Fruit fly (Drosophila melanogaster) whole organism, embryonic: Measurements from ENCODE around the gene Tmem214.

ENCODE experiments used
- ATbp ChIP-seq: fragments of 200-800 bp; sonication (Bioruptor generic); optimal IDR thresholded peaks from 2 replicates; lab custom pipeline; 2017; ENCODE audit warnings: missing biosample characterization, mild to moderate bottlenecking, missing genetic modification characterization, missing genetic modification reagents
- Abd-B ChIP-seq: fragments of 200-800 bp; sonication (Bioruptor generic); optimal IDR thresholded peaks from 2 replicates; lab custom pipeline; 2018; ENCODE audit warnings: missing biosample characterization, mild to moderate bottlenecking, missing genetic modification characterization, moderate library complexity
- B-H2 ChIP-seq: fragments of 200-800 bp; sonication (Bioruptor generic); optimal IDR thresholded peaks from 2 replicates; lab custom pipeline; 2018; ENCODE audit warnings: missing biosample characterization, mild to moderate bottlenecking, missing genetic modification characterization
- Bgb ChIP-seq: fragments of 200-800 bp; sonication (Bioruptor generic); IDR thresholded peaks from 2 replicates; pipeline ENCODE4 v1.3.6; 2022; ENCODE audit warnings: missing biosample characterization, missing genetic modification characterization; ENCODE audit not compliant: partially characterized antibody
- CG10267 ChIP-seq: fragments of 200-800 bp; sonication (Bioruptor generic); optimal IDR thresholded peaks from 2 replicates; lab custom pipeline; 2018; ENCODE audit warnings: missing biosample characterization, mild to moderate bottlenecking, missing genetic modification characterization, moderate library complexity
- CG1233 ChIP-seq: fragments of 200-800 bp; sonication (Bioruptor generic); optimal IDR thresholded peaks from 4 replicates; lab custom pipeline; 2018; ENCODE audit warnings: missing biosample characterization, mild to moderate bottlenecking, missing genetic modification characterization
- CG13123 ChIP-seq: fragments of 200-800 bp; sonication (Bioruptor generic); optimal IDR thresholded peaks from 2 replicates; lab custom pipeline; 2016; ENCODE audit warnings: missing biosample characterization, missing genetic modification characterization
- CG14965 ChIP-seq: fragments of 200-800 bp; sonication (Bioruptor generic); optimal IDR thresholded peaks from 2 replicates; lab custom pipeline; 2016; ENCODE audit warnings: missing biosample characterization, missing genetic modification characterization, borderline replicate concordance
- CG16813 ChIP-seq: fragments of 200-800 bp; sonication (Bioruptor generic); IDR thresholded peaks from 3 replicates; pipeline ENCODE4 v1.3.6; 2022; ENCODE audit warnings: missing biosample characterization, missing genetic modification characterization; ENCODE audit not compliant: partially characterized antibody
- CG17359 ChIP-seq: fragments of 200-800 bp; sonication (Bioruptor generic); optimal IDR thresholded peaks from 3 replicates; lab custom pipeline; 2018; ENCODE audit warnings: missing biosample characterization, mild to moderate bottlenecking, missing genetic modification characterization, moderate library complexity
- CG2116 ChIP-seq: fragments of 200-800 bp; sonication (Bioruptor generic); optimal IDR thresholded peaks from 3 replicates; lab custom pipeline; 2018; ENCODE audit warnings: missing biosample characterization, mild to moderate bottlenecking, missing genetic modification characterization
- CG2120 ChIP-seq: fragments of 200-800 bp; sonication (Bioruptor generic); optimal IDR thresholded peaks from 3 replicates; lab custom pipeline; 2016; ENCODE audit warnings: missing biosample characterization, missing genetic modification characterization
- CG2199 ChIP-seq: fragments of 200-800 bp; sonication (Bioruptor generic); IDR thresholded peaks from 3 replicates; pipeline ENCODE4 v1.3.6; 2022; ENCODE audit warnings: missing biosample characterization, missing genetic modification characterization
- CG31365 ChIP-seq: fragments of 200-800 bp; sonication (Bioruptor generic); optimal IDR thresholded peaks from 2 replicates; lab custom pipeline; 2018; ENCODE audit warnings: missing biosample characterization, mild to moderate bottlenecking, missing genetic modification characterization
- CG3995 ChIP-seq: fragments of 200-800 bp; sonication (Bioruptor generic); optimal IDR thresholded peaks from 3 replicates; lab custom pipeline; 2016; ENCODE audit warnings: missing biosample characterization, missing genetic modification characterization
- CG6854 ChIP-seq: fragments of 200-800 bp; sonication (Bioruptor generic); optimal IDR thresholded peaks from 3 replicates; lab custom pipeline; 2017; ENCODE audit warnings: missing biosample characterization, mild to moderate bottlenecking, missing genetic modification characterization
- CG9797 ChIP-seq: fragments of 200-800 bp; sonication (Bioruptor generic); optimal IDR thresholded peaks from 3 replicates; lab custom pipeline; 2018; ENCODE audit warnings: missing biosample characterization, mild to moderate bottlenecking, missing genetic modification characterization
- E2f2 ChIP-seq: fragments of 200-800 bp; sonication (Bioruptor generic); IDR thresholded peaks from 2 replicates; pipeline ENCODE4 v1.3.6; 2022; ENCODE audit warnings: missing biosample characterization, missing genetic modification characterization
- HLH4C ChIP-seq: fragments of 200-800 bp; sonication (Bioruptor generic); IDR thresholded peaks from 3 replicates; pipeline ENCODE4 v1.3.6; 2022; ENCODE audit warnings: missing biosample characterization, missing genetic modification characterization; ENCODE audit not compliant: partially characterized antibody
- HLHmδ ChIP-seq: fragments of 200-800 bp; sonication (Bioruptor generic); optimal IDR thresholded peaks from 2 replicates; lab custom pipeline; 2018; ENCODE audit warnings: missing biosample characterization, mild to moderate bottlenecking, missing genetic modification characterization, moderate library complexity
- Med ChIP-seq: fragments of 200-800 bp; sonication (Bioruptor generic); peaks from one replicate; lab custom pipeline; 2016; ENCODE audit warnings: missing biosample characterization, missing genetic modification characterization, mild to moderate bottlenecking, inconsistent platforms, moderate library complexity
- Opbp ChIP-seq: fragments of 200-800 bp; sonication (Bioruptor generic); IDR thresholded peaks from 3 replicates; pipeline ENCODE4 v1.3.6; 2022; ENCODE audit warnings: missing biosample characterization, missing genetic modification characterization; ENCODE audit not compliant: partially characterized antibody
- Sry-β ChIP-seq: fragments of 200-800 bp; sonication (Bioruptor generic); optimal IDR thresholded peaks from 2 replicates; lab custom pipeline; 2018; ENCODE audit warnings: missing biosample characterization, mild to moderate bottlenecking, missing genetic modification characterization, moderate library complexity
- Tbp ChIP-seq: fragments of >200 bp; optimal IDR thresholded peaks from 2 replicates; lab custom pipeline; 2018; ENCODE audit warnings: missing biosample characterization, missing genetic modification characterization
- Usf ChIP-seq: fragments of 200-800 bp; sonication (Bioruptor generic); optimal IDR thresholded peaks from 2 replicates; lab custom pipeline; 2017; ENCODE audit warnings: missing genotype, missing biosample characterization, missing genetic modification characterization
- ap ChIP-seq: fragments of 200-800 bp; sonication (Bioruptor generic); IDR thresholded peaks from 2 replicates; pipeline ENCODE4 v1.3.6; 2022; ENCODE audit warnings: missing biosample characterization, missing genetic modification characterization
- bbx ChIP-seq: fragments of 200-800 bp; sonication (Bioruptor generic); IDR thresholded peaks from 2 replicates; pipeline ENCODE4 v1.3.6; 2022; ENCODE audit warnings: missing biosample characterization, missing genetic modification characterization; ENCODE audit not compliant: partially characterized antibody
- crc ChIP-seq: fragments of 200-800 bp; sonication (Bioruptor generic); optimal IDR thresholded peaks from 2 replicates; lab custom pipeline; 2016; ENCODE audit warnings: missing biosample characterization, missing genetic modification characterization
- dati ChIP-seq: fragments of 200-800 bp; sonication (Bioruptor generic); IDR thresholded peaks from 2 replicates; pipeline ENCODE4 v1.3.6; 2022; ENCODE audit warnings: missing biosample characterization, missing genetic modification characterization
- dpn ChIP-seq, 2 experiments: fragments of 200-800 bp; sonication (Bioruptor generic); optimal IDR thresholded peaks; 3 replicates each; lab custom pipeline; 2016; ENCODE audit warnings: missing biosample characterization in 2 of 2, missing genetic modification characterization in 2 of 2
- ems ChIP-seq: fragments of 200-800 bp; sonication (Bioruptor generic); optimal IDR thresholded peaks from 3 replicates; lab custom pipeline; 2016; ENCODE audit warnings: missing biosample characterization, missing genetic modification characterization
- fu2 ChIP-seq: fragments of 200-800 bp; sonication (Bioruptor generic); optimal IDR thresholded peaks from 2 replicates; lab custom pipeline; 2016; ENCODE audit warnings: missing biosample characterization, missing genetic modification characterization
- gsb-n ChIP-seq: fragments of 200-800 bp; sonication (Bioruptor generic); optimal IDR thresholded peaks from 3 replicates; lab custom pipeline; 2018; ENCODE audit warnings: missing biosample characterization, mild to moderate bottlenecking, missing genetic modification characterization
- inv ChIP-seq: fragments of 200-800 bp; sonication (Bioruptor generic); IDR thresholded peaks from 2 replicates; pipeline ENCODE4 v1.3.6; 2022; ENCODE audit warnings: missing biosample characterization, missing genetic modification characterization; ENCODE audit not compliant: partially characterized antibody
- kah ChIP-seq: fragments of 200-800 bp; sonication (Bioruptor generic); optimal IDR thresholded peaks from 2 replicates; lab custom pipeline; 2018; ENCODE audit warnings: missing biosample characterization, mild to moderate bottlenecking, missing genetic modification characterization
- kni ChIP-seq: fragments of 200-800 bp; sonication (Bioruptor generic); optimal IDR thresholded peaks from 3 replicates; lab custom pipeline; 2017; ENCODE audit warnings: mild to moderate bottlenecking, missing biosample characterization, missing genetic modification reagents, missing genetic modification characterization
- lov ChIP-seq, 2 experiments: fragments of 200-800 bp in 1 of 2; fragments of >200 bp in 1 of 2; sonication (Bioruptor generic) in 1 of 2; IDR thresholded peaks in 1 of 2; optimal IDR thresholded peaks in 1 of 2; 2 replicates in 1 of 2; 3 replicates in 1 of 2; pipeline versions ENCODE4 v1.3.6 to Lab custom; 2017 to 2022; ENCODE audit warnings: missing biosample characterization in 1 of 2, missing genetic modification characterization in 1 of 2
- mirr ChIP-seq: fragments of 200-800 bp; sonication (Bioruptor generic); optimal IDR thresholded peaks from 3 replicates; lab custom pipeline; 2018; ENCODE audit warnings: missing biosample characterization, mild to moderate bottlenecking, missing genetic modification characterization
- nmo ChIP-seq: fragments of 200-800 bp; sonication (Bioruptor generic); optimal IDR thresholded peaks from 2 replicates; lab custom pipeline; 2018; ENCODE audit warnings: missing biosample characterization, mild to moderate bottlenecking, missing genetic modification characterization, moderate library complexity
- org-1 ChIP-seq: fragments of 200-800 bp; sonication (Bioruptor generic); optimal IDR thresholded peaks from 2 replicates; lab custom pipeline; 2017; ENCODE audit warnings: missing biosample characterization, missing genetic modification characterization
- prd ChIP-seq, 3 experiments: fragments of >200 bp in 2 of 3; fragments of 200-800 bp in 1 of 3; sonication (Bioruptor generic) in 1 of 3; optimal IDR thresholded peaks in 2 of 3; IDR thresholded peaks in 1 of 3; 2 replicates in 2 of 3; 3 replicates in 1 of 3; pipeline versions ENCODE4 v1.3.6 to Lab custom; 2017 to 2022; ENCODE audit warnings: missing biosample characterization in 1 of 3, missing genetic modification characterization in 1 of 3
- schlank ChIP-seq: fragments of 200-800 bp; sonication (Bioruptor generic); optimal IDR thresholded peaks from 2 replicates; lab custom pipeline; 2018; ENCODE audit warnings: missing biosample characterization, mild to moderate bottlenecking, missing genetic modification characterization
- sens ChIP-seq: fragments of 200-800 bp; sonication (Bioruptor generic); peaks from one replicate; lab custom pipeline; 2016; ENCODE audit warnings: missing biosample characterization, missing genetic modification characterization
- sug ChIP-seq: fragments of 200-800 bp; optimal IDR thresholded peaks from 2 replicates; lab custom pipeline; 2019; ENCODE audit warnings: missing biosample characterization, mild to moderate bottlenecking, missing genetic modification characterization, moderate library complexity
- wdn ChIP-seq: fragments of 200-800 bp; sonication (Bioruptor generic); IDR thresholded peaks from 2 replicates; pipeline ENCODE4 v1.3.6; 2022; ENCODE audit warnings: missing biosample characterization, missing genetic modification characterization

Gene Tmem214

dm6 chr2L:10967257-10968008, 2.6 kb downstream of the Tmem214 start (continued):
- TF ChIP-seq inv (GFP tag; lab: Robert Waterston, UW) = no peak
- TF ChIP-seq Opbp = no peak
- peak; percentile 64 for TF ChIP-seq kni (GFP tag; lab: Kevin White, UChicago)
- TF ChIP-seq crc (GFP tag; lab: Kevin White, UChicago) = no peak
- no peak for TF ChIP-seq Tbp (GFP tag; lab: Kevin White, UChicago)
- TF ChIP-seq CG2120 (GFP tag; lab: Kevin White, UChicago) = peak; percentile 8
- TF ChIP-seq ATbp (GFP tag; lab: Kevin White, UChicago) = no peak
- no peak for TF ChIP-seq E2f2 (GFP tag; lab: Robert Waterston, UW)
- TF ChIP-seq CG6854 = no peak
- TF ChIP-seq Abd-B = no peak
- no peak for TF ChIP-seq CG9797 (GFP tag; lab: Kevin White, UChicago)
- peak; percentile 17 for TF ChIP-seq CG17359
- no peak for TF ChIP-seq CG14965 (GFP tag; lab: Kevin White, UChicago)
- no peak for TF ChIP-seq prd (optimal IDR thresholded peaks at IDR 0.05; lab: Kevin White, UChicago)
- TF ChIP-seq prd (GFP tag; IDR thresholded peaks at IDR 0.05; lab: Robert Waterston, UW) = no peak; the same call in 2 of the 3 replicates
- 0 out of 3 replicates have a peak, but pooled peaks have one; percentile 13 for TF ChIP-seq CG16813
- TF ChIP-seq wdn = no peak
- TF ChIP-seq Med (GFP tag; lab: Kevin White, UChicago) = peak; percentile 89

- no peak for TF ChIP-seq CG2116
- 0 out of 2 replicates have a peak, but pooled peaks have one; percentile 15 for TF ChIP-seq Bgb
- TF ChIP-seq sens (GFP tag; lab: Kevin White, UChicago) = peak; percentile 68
- peak; percentile 58 for TF ChIP-seq Med (GFP tag; lab: Kevin White, UChicago)
- no peak for TF ChIP-seq Sry-β (GFP tag; lab: Kevin White, UChicago)
- 0 out of 3 replicates have a peak, but pooled peaks have one; percentile 28 for TF ChIP-seq HLH4C (GFP tag; lab: Robert Waterston, UW)
Measured at dm6 chr2L:10965962-10966361, 4.1 kb downstream of the Tmem214 start.

dm6 chr2L:10964493-10964892, 5.6 kb downstream of the Tmem214 start:
- TF ChIP-seq CG2199 (GFP tag; lab: Robert Waterston, UW) (peak; percentile 62; the same call in 1 of the 3 replicates), CG13123 (GFP tag; lab: Kevin White, UChicago) (no peak), CG1233 (GFP tag; lab: Kevin White, UChicago) (peak; percentile 30), dati (GFP tag; lab: Robert Waterston, UW) (no peak), dpn (GFP tag; optimal IDR thresholded peaks at IDR 0.05; lab: Kevin White, UChicago) (no peak), sug (peak; percentile 9), schlank (tag; lab: Kevin White, UChicago) (no peak), ems (GFP tag; lab: Kevin White, UChicago) (no peak), ap (GFP tag; lab: Robert Waterston, UW) (no peak), mirr (GFP tag; lab: Kevin White, UChicago) (no peak), CG31365 (tag; lab: Kevin White, UChicago) (peak; percentile 100), B-H2 (no peak), gsb-n (peak; percentile 29), nmo (peak; percentile 58), bbx (GFP tag; lab: Robert Waterston, UW) (0 out of 2 replicates have a peak, but pooled peaks have one; percentile 8), kah (peak; percentile 74), CG17359 (peak; percentile 6), Abd-B (peak; percentile 32), fu2 (GFP tag; lab: Kevin White, UChicago) (no peak), Usf (GFP tag; lab: Kevin White, UChicago) (no peak), org-1 (GFP tag; lab: Kevin White, UChicago) (no peak), HLHmδ (GFP tag; lab: Kevin White, UChicago) (no peak), CG10267 (tag; lab: Kevin White, UChicago) (peak; percentile 46), lov (optimal IDR thresholded peaks at IDR 0.05; lab: Kevin White, UChicago) (no peak), lov (GFP tag; IDR thresholded peaks at IDR 0.05; lab: Robert Waterston, UW) (0 out of 3 replicates have a peak, but pooled peaks have one; percentile 49), CG3995 (GFP tag; lab: Kevin White, UChicago) (no peak)
